Fruit fly (Drosophila melanogaster): ENCODE results near the gene for.
A peak's percentile ranks its signal among the peaks of the same experiment; 100 is the strongest.

Gene for

DNA sequence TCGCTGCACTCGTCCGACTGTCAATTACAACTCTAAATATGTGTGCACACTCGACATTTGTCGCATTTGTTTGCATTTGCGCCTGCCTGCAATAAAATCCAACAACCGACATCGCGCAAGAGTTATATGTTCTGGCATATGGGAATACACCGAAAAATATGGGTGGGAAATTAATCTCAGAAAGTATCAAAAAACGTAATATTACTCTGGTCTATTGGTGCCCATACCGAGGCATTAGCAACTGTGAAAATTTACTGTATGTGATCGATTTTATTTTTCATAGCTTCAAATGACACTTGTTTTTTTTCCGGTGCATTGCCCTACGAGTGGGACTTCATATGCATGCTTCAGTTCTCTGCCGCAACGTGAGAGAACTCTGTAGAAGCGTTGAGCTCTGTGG lies 82.8 kb downstream of the for start (continued):
- TF ChIP-seq CG34422 (GFP tag; IDR thresholded peaks at IDR 0.05) (peak; percentile 81; the same call in 2 of the 3 replicates), CG6654 (GFP tag; optimal IDR thresholded peaks at IDR 0.05) (peak; percentile 54), en (GFP tag; optimal IDR thresholded peaks at IDR 0.05) (peak; percentile 39), CG13424 (tag; optimal IDR thresholded peaks at IDR 0.05) (peak; percentile 85), nom (GFP tag; optimal IDR thresholded peaks at IDR 0.05) (no peak), Kr (GFP tag; optimal IDR thresholded peaks at IDR 0.05) (peak; percentile 36), hkb (optimal IDR thresholded peaks at IDR 0.05) (no peak), hkb (GFP tag; IDR thresholded peaks at IDR 0.05) (peak; percentile 80), sima (GFP tag; optimal IDR thresholded peaks at IDR 0.05) (no peak), peb (GFP tag; IDR thresholded peaks at IDR 0.05) (peak; percentile 75), CG10979 (tag; optimal IDR thresholded peaks at IDR 0.05) (peak; percentile 90), CG4404 (GFP tag; IDR thresholded peaks at IDR 0.05) (peak; percentile 84), Elba2 (GFP tag; optimal IDR thresholded peaks at IDR 0.05) (peak; percentile 26), Hmr (GFP tag; optimal IDR thresholded peaks at IDR 0.05) (no peak), Mad (GFP tag; optimal IDR thresholded peaks at IDR 0.05) (peak; percentile 37), CG6791 (GFP tag; IDR thresholded peaks at IDR 0.05; ENCODE audit: partially characterized antibody) (no peak), CG1602 (GFP tag; optimal IDR thresholded peaks at IDR 0.05) (peak; percentile 71), Dref (GFP tag; IDR thresholded peaks at IDR 0.05) (no peak), CG4730 (GFP tag; IDR thresholded peaks at IDR 0.05) (peak; percentile 83), CHES-1-like (GFP tag; optimal IDR thresholded peaks at IDR 0.05) (peak; percentile 70), CG2129 (GFP tag; IDR thresholded peaks at IDR 0.05; ENCODE audit: partially characterized antibody) (no peak), E2f1 (GFP tag; IDR thresholded peaks at IDR 0.05) (peak; percentile 63; the same call in 1 of the 2 replicates), pita (GFP tag; optimal IDR thresholded peaks at IDR 0.05) (no peak), nerfin-1 (tag; optimal IDR thresholded peaks at IDR 0.05) (peak; percentile 69), CG10543 (GFP tag; optimal IDR thresholded peaks at IDR 0.05) (no peak), CG31388 (GFP tag; optimal IDR thresholded peaks at IDR 0.05) (peak; percentile 53), CG4360 (GFP tag; IDR thresholded peaks at IDR 0.05) (peak; percentile 64; the same call in 1 of the 2 replicates), CG10267 (tag; optimal IDR thresholded peaks at IDR 0.05) (peak; percentile 70), ac (GFP tag; optimal IDR thresholded peaks at IDR 0.05) (peak; percentile 57), CG3847 (GFP tag; IDR thresholded peaks at IDR 0.05) (no peak; the same call in 1 of the 2 replicates), CG9797 (GFP tag; optimal IDR thresholded peaks at IDR 0.05) (no peak), wek (GFP tag; optimal IDR thresholded peaks at IDR 0.05) (peak; percentile 54), CG12769 (tag; optimal IDR thresholded peaks at IDR 0.05) (peak; percentile 80), CG2120 (GFP tag; optimal IDR thresholded peaks at IDR 0.05) (no peak), CG11696 (GFP tag; IDR thresholded peaks at IDR 0.05) (peak; percentile 50), CG6854 (GFP tag; optimal IDR thresholded peaks at IDR 0.05) (no peak), org-1 (GFP tag; optimal IDR thresholded peaks at IDR 0.05) (peak; percentile 55), CG42726 (GFP tag; IDR thresholded peaks at IDR 0.05; ENCODE audit: partially characterized antibody) (no peak), Ravus (GFP tag; IDR thresholded peaks at IDR 0.05) (peak; percentile 48), ara (GFP tag; IDR thresholded peaks at IDR 0.05) (peak; percentile 93), CG3995 (GFP tag; optimal IDR thresholded peaks at IDR 0.05) (no peak), onecut (GFP tag; IDR thresholded peaks at IDR 0.05) (peak; percentile 84), vnd (GFP tag; IDR thresholded peaks at IDR 0.05; ENCODE audit: partially characterized antibody) (no peak), pfk (GFP tag; optimal IDR thresholded peaks at IDR 0.05) (no peak), gcm (GFP tag; optimal IDR thresholded peaks at IDR 0.05) (peak; percentile 62), Dek (tag; optimal IDR thresholded peaks at IDR 0.05) (peak; percentile 25), CG15479 (GFP tag; optimal IDR thresholded peaks at IDR 0.05) (no peak), mirr (GFP tag; optimal IDR thresholded peaks at IDR 0.05) (no peak), tap (tag; optimal IDR thresholded peaks at IDR 0.05) (peak; percentile 61), Dip3 (GFP tag; optimal IDR thresholded peaks at IDR 0.05) (no peak), nau (GFP tag; optimal IDR thresholded peaks at IDR 0.05) (peak; percentile 7)
